Worm (Caenorhabditis elegans): Measurements from ENCODE around the gene elo-8.

ce11 chrIII:11246588-11246987 is 14.7 kb upstream of the elo-8 start:
- TF ChIP-seq ets-7 (tag; optimal IDR thresholded peaks at IDR 0.05) (no peak), F13C5.2 (tag; optimal IDR thresholded peaks at IDR 0.05) (no peak), hmbx-1 (tag; optimal IDR thresholded peaks at IDR 0.05) (no peak), hnd-1 (tag; optimal IDR thresholded peaks at IDR 0.05) (no peak), hmg-4 (GFP tag; optimal IDR thresholded peaks at IDR 0.05) (no peak), ama-1 (optimal IDR thresholded peaks at IDR 0.05) (no peak), scrt-1 (GFP tag; IDR thresholded peaks at IDR 0.05) (no peak)

Data from whole organism, early embryonic.